Fruit fly (Drosophila melanogaster) whole organism, embryonic: ENCODE data around the gene CG14646.

Experiments used
- Ada2b ChIP-seq: fragments of 200-800 bp; sonication (Bioruptor generic); IDR thresholded peaks from 2 replicates; pipeline ENCODE4 v1.3.6; 2022; ENCODE audit warnings: missing biosample characterization, missing genetic modification characterization
- Aef1 ChIP-seq: fragments of 200-800 bp; sonication (Bioruptor generic); IDR thresholded peaks from 3 replicates; pipeline ENCODE4 v1.3.6; 2022; ENCODE audit warnings: missing biosample characterization, missing genetic modification characterization
- Atf6 ChIP-seq: fragments of 200-800 bp; sonication (Bioruptor generic); IDR thresholded peaks from 2 replicates; pipeline ENCODE4 v1.3.6; 2022; ENCODE audit warnings: missing biosample characterization, missing genetic modification characterization
- CG10543 ChIP-seq: fragments of 200-800 bp; sonication (Bioruptor generic); optimal IDR thresholded peaks from 3 replicates; lab custom pipeline; 2017; ENCODE audit warnings: missing biosample characterization, mild to moderate bottlenecking, missing genetic modification characterization, moderate library complexity
- CG11085 ChIP-seq: fragments of 200-800 bp; sonication (Bioruptor generic); IDR thresholded peaks from 2 replicates; pipeline ENCODE4 v1.3.6; 2022; ENCODE audit warnings: missing biosample characterization, missing genetic modification characterization
- CG13123 ChIP-seq: fragments of 200-800 bp; sonication (Bioruptor generic); optimal IDR thresholded peaks from 2 replicates; lab custom pipeline; 2016; ENCODE audit warnings: missing biosample characterization, missing genetic modification characterization
- CG15479 ChIP-seq: fragments of 200-800 bp; sonication (Bioruptor generic); optimal IDR thresholded peaks from 3 replicates; lab custom pipeline; 2019; ENCODE audit warnings: missing biosample characterization, mild to moderate bottlenecking, missing genetic modification characterization, moderate library complexity
- CG17385 ChIP-seq: fragments of 200-800 bp; sonication (Bioruptor generic); optimal IDR thresholded peaks from 3 replicates; lab custom pipeline; 2018; ENCODE audit warnings: missing biosample characterization, mild to moderate bottlenecking, missing genetic modification characterization
- CG2678 ChIP-seq: fragments of 200-800 bp; sonication (Bioruptor generic); optimal IDR thresholded peaks from 3 replicates; lab custom pipeline; 2019; ENCODE audit warnings: missing biosample characterization, mild to moderate bottlenecking, missing genetic modification characterization, moderate library complexity
- CG2712 ChIP-seq: fragments of 200-800 bp; optimal IDR thresholded peaks from 3 replicates; lab custom pipeline; 2019; ENCODE audit warnings: missing biosample characterization, mild to moderate bottlenecking, missing genetic modification characterization, moderate library complexity
- CG30020 ChIP-seq: fragments of 200-800 bp; optimal IDR thresholded peaks from 2 replicates; lab custom pipeline; 2019; ENCODE audit warnings: missing biosample characterization, mild to moderate bottlenecking, missing genetic modification characterization, moderate library complexity
- CG30403 ChIP-seq: fragments of 200-800 bp; sonication (Bioruptor generic); optimal IDR thresholded peaks from 3 replicates; lab custom pipeline; 2016; ENCODE audit warnings: missing biosample characterization, missing genetic modification characterization
- CG31224 ChIP-seq: fragments of 200-800 bp; sonication (Bioruptor generic); IDR thresholded peaks from 2 replicates; pipeline ENCODE4 v1.3.6; 2022; ENCODE audit warnings: missing biosample characterization, missing genetic modification characterization
- CG4360 ChIP-seq: fragments of 200-800 bp; sonication (Bioruptor generic); IDR thresholded peaks from 2 replicates; pipeline ENCODE4 v1.3.6; 2022; ENCODE audit warnings: missing biosample characterization, missing genetic modification characterization
- CG5953 ChIP-seq: fragments of 200-800 bp; sonication (Bioruptor generic); IDR thresholded peaks from 2 replicates; pipeline ENCODE4 v1.3.6; 2022; ENCODE audit warnings: missing biosample characterization, missing genetic modification characterization
- CG7556 ChIP-seq: fragments of 200-800 bp; sonication (Bioruptor generic); optimal IDR thresholded peaks from 2 replicates; lab custom pipeline; 2017; ENCODE audit warnings: missing biosample characterization, mild to moderate bottlenecking, missing genetic modification characterization
- CG7786 ChIP-seq: fragments of 200-800 bp; sonication (Bioruptor generic); optimal IDR thresholded peaks from 2 replicates; lab custom pipeline; 2016; ENCODE audit warnings: missing biosample characterization, missing genetic modification characterization
- CG8359 ChIP-seq: fragments of 200-800 bp; sonication (Bioruptor generic); optimal IDR thresholded peaks from 2 replicates; lab custom pipeline; 2017; ENCODE audit warnings: missing biosample characterization, mild to moderate bottlenecking, missing genetic modification characterization, borderline replicate concordance
- Dbx ChIP-seq: fragments of 200-800 bp; sonication (Bioruptor generic); IDR thresholded peaks from 3 replicates; pipeline ENCODE4 v1.3.6; 2022; ENCODE audit warnings: missing biosample characterization, missing genetic modification characterization
- Ets97D ChIP-seq: fragments of 200-800 bp; sonication (Bioruptor generic); optimal IDR thresholded peaks from 3 replicates; lab custom pipeline; 2016; ENCODE audit warnings: missing biosample characterization, missing genetic modification characterization
- HLH54F ChIP-seq: fragments of 200-800 bp; sonication (Bioruptor generic); optimal IDR thresholded peaks from 3 replicates; lab custom pipeline; 2016; ENCODE audit warnings: missing biosample characterization, missing genetic modification characterization
- HLHmδ ChIP-seq: fragments of 200-800 bp; sonication (Bioruptor generic); optimal IDR thresholded peaks from 2 replicates; lab custom pipeline; 2018; ENCODE audit warnings: missing biosample characterization, mild to moderate bottlenecking, missing genetic modification characterization, moderate library complexity
- Hmr ChIP-seq: fragments of 200-800 bp; sonication (Bioruptor generic); optimal IDR thresholded peaks from 3 replicates; lab custom pipeline; 2017; ENCODE audit warnings: mild to moderate bottlenecking, missing biosample characterization, missing genetic modification reagents, missing genetic modification characterization
- Hr78 ChIP-seq, 2 experiments: fragments of 200-800 bp in 1 of 2; fragments of >200 bp in 1 of 2; sonication (Bioruptor generic) in 1 of 2; optimal IDR thresholded peaks; 2 replicates each; lab custom pipeline; 2017 to 2019; ENCODE audit warnings: missing biosample characterization in 2 of 2, missing genetic modification characterization in 2 of 2, mild to moderate bottlenecking in 1 of 2, moderate library complexity in 1 of 2
- Hsf ChIP-seq: fragments of 200-800 bp; sonication (Bioruptor generic); optimal IDR thresholded peaks from 3 replicates; lab custom pipeline; 2016; ENCODE audit warnings: missing biosample characterization, missing genetic modification characterization
- MBD-R2 ChIP-seq: fragments of 200-800 bp; sonication (Bioruptor generic); IDR thresholded peaks from 2 replicates; pipeline ENCODE4 v1.3.6; 2022; ENCODE audit warnings: missing biosample characterization, missing genetic modification characterization
- Myb ChIP-seq: fragments of 200-800 bp; sonication (Bioruptor generic); optimal IDR thresholded peaks from 2 replicates; lab custom pipeline; 2016; ENCODE audit warnings: missing biosample characterization, missing genetic modification characterization
- NC2α ChIP-seq: fragments of 200-800 bp; sonication (Bioruptor generic); optimal IDR thresholded peaks from 2 replicates; lab custom pipeline; 2016; ENCODE audit warnings: missing biosample characterization, missing genetic modification characterization
- Ptx1 ChIP-seq: fragments of 200-800 bp; sonication (Bioruptor generic); IDR thresholded peaks from 2 replicates; pipeline ENCODE4 v1.3.6; 2022; ENCODE audit warnings: missing biosample characterization, missing genetic modification characterization
- Rfx ChIP-seq: fragments of 200-800 bp; sonication (Bioruptor generic); IDR thresholded peaks from 2 replicates; pipeline ENCODE4 v1.3.6; 2022; ENCODE audit warnings: missing biosample characterization, missing genetic modification characterization
- al ChIP-seq: fragments of 200-800 bp; sonication (Bioruptor generic); IDR thresholded peaks from 2 replicates; pipeline ENCODE4 v1.3.6; 2022; ENCODE audit warnings: missing biosample characterization, missing genetic modification characterization
- bowl ChIP-seq: fragments of 200-800 bp; sonication (Bioruptor generic); IDR thresholded peaks from 2 replicates; pipeline ENCODE4 v1.3.6; 2022; ENCODE audit warnings: missing biosample characterization, missing genetic modification characterization
- br ChIP-seq: fragments of >200 bp; optimal IDR thresholded peaks from 2 replicates; lab custom pipeline; 2017
- croc ChIP-seq: fragments of 200-800 bp; sonication (Bioruptor generic); conservative IDR thresholded peaks from 3 replicates; pipeline ENCODE4 v1.3.6; 2022; ENCODE audit warnings: missing biosample characterization, missing genetic modification characterization
- danr ChIP-seq: fragments of 200-800 bp; sonication (Bioruptor generic); IDR thresholded peaks from 2 replicates; pipeline ENCODE4 v1.3.6; 2022; ENCODE audit warnings: missing biosample characterization, missing genetic modification characterization
- eve ChIP-seq, 2 experiments: fragments of >200 bp; optimal IDR thresholded peaks; 2 replicates each; lab custom pipeline; 2017; ENCODE audit warnings: missing biosample characterization in 2 of 2, missing genetic modification characterization in 2 of 2
- ewg ChIP-seq: fragments of 200-800 bp; sonication (Bioruptor generic); optimal IDR thresholded peaks from 3 replicates; lab custom pipeline; 2017; ENCODE audit warnings: mild to moderate bottlenecking, missing biosample characterization, missing genetic modification reagents, missing genetic modification characterization
- fd3F ChIP-seq: fragments of 200-800 bp; sonication (Bioruptor generic); optimal IDR thresholded peaks from 2 replicates; lab custom pipeline; 2018; ENCODE audit warnings: missing biosample characterization, mild to moderate bottlenecking, missing genetic modification characterization, moderate library complexity
- gt ChIP-seq: fragments of 200-800 bp; sonication (Bioruptor generic); IDR thresholded peaks from 2 replicates; pipeline ENCODE4 v1.3.6; 2022; ENCODE audit warnings: missing biosample characterization, missing genetic modification characterization
- h ChIP-seq: fragments of >200 bp; optimal IDR thresholded peaks from 2 replicates; lab custom pipeline; 2017
- nom ChIP-seq: fragments of 200-800 bp; sonication (Bioruptor generic); optimal IDR thresholded peaks from 2 replicates; lab custom pipeline; 2017; ENCODE audit warnings: missing biosample characterization, missing genetic modification characterization, mild to moderate bottlenecking, moderate library complexity, missing genetic modification reagents
- pfk ChIP-seq: fragments of 200-800 bp; sonication (Bioruptor generic); optimal IDR thresholded peaks from 2 replicates; lab custom pipeline; 2018; ENCODE audit warnings: missing biosample characterization, mild to moderate bottlenecking, missing genetic modification characterization, moderate library complexity
- psq ChIP-seq: fragments of 200-800 bp; sonication (Bioruptor generic); optimal IDR thresholded peaks from 2 replicates; lab custom pipeline; 2017; ENCODE audit warnings: missing biosample characterization, missing genetic modification characterization
- pzg ChIP-seq: fragments of 200-800 bp; sonication (Bioruptor generic); optimal IDR thresholded peaks from 3 replicates; lab custom pipeline; 2018; ENCODE audit warnings: missing biosample characterization, mild to moderate bottlenecking, missing genetic modification characterization, moderate library complexity
- repo ChIP-seq: fragments of 200-800 bp; sonication (Bioruptor generic); optimal IDR thresholded peaks from 2 replicates; lab custom pipeline; 2016; ENCODE audit warnings: missing biosample characterization, missing genetic modification characterization
- ro ChIP-seq: fragments of 200-800 bp; sonication (Bioruptor generic); IDR thresholded peaks from 2 replicates; pipeline ENCODE4 v1.3.6; 2022; ENCODE audit warnings: missing biosample characterization, missing genetic modification characterization
- schlank ChIP-seq: fragments of 200-800 bp; sonication (Bioruptor generic); optimal IDR thresholded peaks from 2 replicates; lab custom pipeline; 2018; ENCODE audit warnings: missing biosample characterization, mild to moderate bottlenecking, missing genetic modification characterization
- sens ChIP-seq: fragments of 200-800 bp; sonication (Bioruptor generic); peaks from one replicate; lab custom pipeline; 2016; ENCODE audit warnings: missing biosample characterization, missing genetic modification characterization
- sim ChIP-seq: fragments of 200-800 bp; sonication (Bioruptor generic); IDR thresholded peaks from 2 replicates; pipeline ENCODE4 v1.3.6; 2022; ENCODE audit warnings: missing biosample characterization, missing genetic modification characterization
- trh ChIP-seq: fragments of 200-800 bp; sonication (Bioruptor generic); optimal IDR thresholded peaks from 2 replicates; lab custom pipeline; 2016; ENCODE audit warnings: missing biosample characterization, missing genetic modification characterization
- wdn ChIP-seq: fragments of 200-800 bp; sonication (Bioruptor generic); IDR thresholded peaks from 2 replicates; pipeline ENCODE4 v1.3.6; 2022; ENCODE audit warnings: missing biosample characterization, missing genetic modification characterization

The CG14646 gene

DNA sequence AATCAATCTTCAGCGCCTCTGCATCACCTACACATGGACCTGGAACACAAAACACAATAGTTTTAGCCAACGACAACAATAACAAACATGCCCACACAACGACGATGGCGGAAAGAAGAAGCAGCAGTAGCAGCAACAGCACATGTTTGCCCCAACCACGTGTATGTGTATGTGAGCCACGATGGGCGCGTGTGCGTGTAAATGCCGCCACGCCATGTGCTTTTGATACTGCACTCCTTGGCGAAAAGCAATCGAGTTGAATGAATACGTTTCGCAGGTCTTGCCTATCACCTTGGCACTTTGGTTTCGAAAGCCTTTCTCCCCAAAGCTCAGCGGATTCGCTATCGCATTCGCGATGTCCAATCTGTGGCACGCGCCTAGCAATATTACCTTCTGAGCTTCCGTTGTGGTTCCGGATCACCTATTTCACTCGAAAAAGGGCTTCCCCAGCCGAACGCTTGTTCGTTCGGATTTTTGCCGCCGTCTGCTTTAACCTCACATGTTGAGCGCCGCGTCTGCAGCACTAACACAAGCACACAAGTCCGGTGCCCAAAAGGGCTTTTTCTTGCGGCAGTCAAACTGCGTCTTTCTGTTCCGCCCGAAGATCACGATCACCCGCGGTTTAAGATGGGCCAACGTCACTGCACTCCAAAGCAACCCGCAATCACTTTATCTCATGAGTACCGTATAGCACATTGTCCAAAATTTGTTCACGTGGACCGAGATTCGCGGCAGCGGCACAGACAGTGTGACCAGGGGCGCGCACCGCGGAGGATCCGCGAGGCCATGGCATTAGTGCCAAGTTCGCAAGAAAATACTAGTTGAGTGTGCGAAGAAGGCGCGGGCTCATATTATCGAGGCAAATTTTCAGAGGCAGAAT is 38.7 kb downstream of the CG14646 start, which contains the start of gene srl (continued):
- TF ChIP-seq Ets97D (GFP tag; lab: Kevin White, UChicago) (peak; percentile 70), ewg (GFP tag; lab: Kevin White, UChicago) (no peak), Dbx (GFP tag; lab: Robert Waterston, UW) (peak; percentile 32; the same call in 2 of the 3 replicates), ro (no peak), MBD-R2 (GFP tag; lab: Robert Waterston, UW) (peak; percentile 75), br (no peak), Atf6 (peak; percentile 20; the same call in 1 of the 2 replicates), schlank (tag; lab: Kevin White, UChicago) (no peak), CG30020 (tag; lab: Kevin White, UChicago) (peak; percentile 50), Aef1 (GFP tag; lab: Robert Waterston, UW) (no peak), Ptx1 (GFP tag; lab: Robert Waterston, UW) (no peak), sens (GFP tag; lab: Kevin White, UChicago) (peak; percentile 80), fd3F (GFP tag; lab: Kevin White, UChicago) (no peak), NC2α (GFP tag; lab: Kevin White, UChicago) (no peak), pzg (GFP tag; lab: Kevin White, UChicago) (peak; percentile 95), HLHmδ (peak; percentile 60), Hmr (no peak), HLH54F (GFP tag; lab: Kevin White, UChicago) (no peak), CG2712 (peak; percentile 21), CG30403 (no peak), gt (no peak), h (lab: Kevin White, UChicago) (no peak), sim (GFP tag; lab: Robert Waterston, UW) (no peak), CG8359 (GFP tag; lab: Kevin White, UChicago) (no peak), psq (no peak), CG11085 (GFP tag; lab: Robert Waterston, UW) (no peak), Hsf (GFP tag; lab: Kevin White, UChicago) (no peak), CG13123 (GFP tag; lab: Kevin White, UChicago) (no peak), Ada2b (GFP tag; lab: Robert Waterston, UW) (no peak), Myb (GFP tag; lab: Kevin White, UChicago) (peak; percentile 23), trh (no peak), eve (GFP tag; optimal IDR thresholded peaks at IDR 0.05; lab: Kevin White, UChicago) (no peak), CG2678 (tag; lab: Kevin White, UChicago) (no peak), CG5953 (GFP tag; lab: Robert Waterston, UW) (no peak), CG31224 (no peak), CG7786 (GFP tag; lab: Kevin White, UChicago) (no peak), danr (GFP tag; lab: Robert Waterston, UW) (no peak), CG17385 (peak; percentile 95), pfk (GFP tag; lab: Kevin White, UChicago) (peak; percentile 13), bowl (no peak), croc (GFP tag; lab: Robert Waterston, UW) (no peak), Hr78 (GFP tag; optimal IDR thresholded peaks at IDR 0.05; lab: Kevin White, UChicago) (no peak), CG4360 (GFP tag; lab: Robert Waterston, UW) (no peak), al (GFP tag; lab: Robert Waterston, UW) (no peak), Rfx (GFP tag; lab: Robert Waterston, UW) (peak; percentile 47; the same call in 1 of the 2 replicates), repo (no peak), nom (GFP tag; lab: Kevin White, UChicago) (no peak), CG10543 (GFP tag; lab: Kevin White, UChicago) (peak; percentile 51), wdn (GFP tag; lab: Robert Waterston, UW) (no peak), CG7556 (GFP tag; lab: Kevin White, UChicago) (no peak), CG15479 (GFP tag; lab: Kevin White, UChicago) (no peak)
